Worm (Caenorhabditis elegans): ENCODE results near the gene C45G9.12.
A peak's percentile ranks its signal among the peaks of the same experiment; 100 is the strongest.

Gene C45G9.12

DNA sequence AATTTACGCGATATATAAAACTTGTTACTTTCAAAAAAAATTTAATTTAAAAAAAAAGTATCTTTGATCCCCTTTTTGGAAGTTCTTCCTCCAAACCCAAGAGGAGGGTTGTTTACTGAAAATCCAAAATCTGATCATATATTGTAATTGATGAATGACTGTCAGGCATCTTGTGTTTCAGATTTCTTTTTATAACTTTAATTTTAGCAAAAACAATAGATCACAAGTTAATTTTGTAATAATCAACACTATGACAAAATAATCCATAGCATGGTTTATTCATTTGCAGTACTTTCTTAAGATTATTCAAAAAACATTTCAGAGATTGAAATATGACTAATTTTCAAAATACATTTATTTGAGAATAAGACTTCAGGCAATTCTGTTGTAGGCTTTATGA lies 20.9 kb upstream of the C45G9.12 start:
- TF ChIP-seq aly-1 (tag; optimal IDR thresholded peaks at IDR 0.05) = no peak
- TF ChIP-seq hmg-4 (GFP tag; optimal IDR thresholded peaks at IDR 0.05) = no peak
- TF ChIP-seq hnd-1 (tag; optimal IDR thresholded peaks at IDR 0.05) = no peak
- no peak for TF ChIP-seq flt-1 (GFP tag; IDR thresholded peaks at IDR 0.05)
- TF ChIP-seq ceh-13 (GFP tag; optimal IDR thresholded peaks at IDR 0.05) = no peak
- TF ChIP-seq ets-7 (tag; optimal IDR thresholded peaks at IDR 0.05) = no peak
- no peak for TF ChIP-seq hmbx-1 (tag; optimal IDR thresholded peaks at IDR 0.05)
- no peak for TF ChIP-seq pes-1 (GFP tag; IDR thresholded peaks at IDR 0.05)
- no peak for TF ChIP-seq tra-4 (tag; optimal IDR thresholded peaks at IDR 0.05)
- TF ChIP-seq F13C5.2 (tag; optimal IDR thresholded peaks at IDR 0.05) = no peak
- TF ChIP-seq sea-1 (GFP tag; conservative IDR thresholded peaks at IDR 0.05) = no peak
- no peak for TF ChIP-seq ama-1 (optimal IDR thresholded peaks at IDR 0.05)
- TF ChIP-seq B0310.2 (tag; optimal IDR thresholded peaks at IDR 0.05) = no peak
- no peak for TF ChIP-seq scrt-1 (GFP tag; IDR thresholded peaks at IDR 0.05)
- TF ChIP-seq tbx-37 (GFP tag; conservative IDR thresholded peaks at IDR 0.05) = no peak
- no peak for TF ChIP-seq tbx-11 (GFP tag; IDR thresholded peaks at IDR 0.05)
- no peak for TF ChIP-seq ceh-36 (tag; optimal IDR thresholded peaks at IDR 0.05)

DNA sequence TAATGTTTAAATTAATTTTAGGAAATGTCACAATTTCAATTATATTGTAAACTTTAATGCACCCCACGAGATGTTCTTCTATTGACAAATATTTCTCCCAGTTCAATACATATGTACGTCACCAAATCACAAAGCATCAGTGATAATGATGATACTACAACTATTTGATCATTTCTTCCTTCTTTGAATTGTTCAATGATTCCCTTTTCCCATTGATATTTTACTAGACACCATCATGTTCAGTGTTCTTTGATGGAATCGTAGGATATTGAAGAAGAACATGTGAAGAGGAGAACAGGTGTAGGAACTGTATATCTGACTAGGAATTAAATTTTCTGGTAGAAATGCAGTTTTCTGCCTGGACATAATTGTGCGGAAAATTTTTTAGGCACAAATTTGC lies 18.1 kb upstream of the C45G9.12 start:
- no peak for TF ChIP-seq aly-1 (tag; optimal IDR thresholded peaks at IDR 0.05)
- TF ChIP-seq F13C5.2 (tag; optimal IDR thresholded peaks at IDR 0.05) = no peak
- TF ChIP-seq hmg-4 (GFP tag; optimal IDR thresholded peaks at IDR 0.05) = no peak
- TF ChIP-seq ama-1 (optimal IDR thresholded peaks at IDR 0.05) = no peak
- no peak for TF ChIP-seq hmbx-1 (tag; optimal IDR thresholded peaks at IDR 0.05)
- TF ChIP-seq ets-7 (tag; optimal IDR thresholded peaks at IDR 0.05) = no peak
- no peak for TF ChIP-seq ceh-36 (tag; optimal IDR thresholded peaks at IDR 0.05)
- no peak for TF ChIP-seq B0310.2 (tag; optimal IDR thresholded peaks at IDR 0.05)
- TF ChIP-seq sea-1 (GFP tag; conservative IDR thresholded peaks at IDR 0.05) = no peak
- no peak for TF ChIP-seq tra-4 (tag; optimal IDR thresholded peaks at IDR 0.05)

DNA sequence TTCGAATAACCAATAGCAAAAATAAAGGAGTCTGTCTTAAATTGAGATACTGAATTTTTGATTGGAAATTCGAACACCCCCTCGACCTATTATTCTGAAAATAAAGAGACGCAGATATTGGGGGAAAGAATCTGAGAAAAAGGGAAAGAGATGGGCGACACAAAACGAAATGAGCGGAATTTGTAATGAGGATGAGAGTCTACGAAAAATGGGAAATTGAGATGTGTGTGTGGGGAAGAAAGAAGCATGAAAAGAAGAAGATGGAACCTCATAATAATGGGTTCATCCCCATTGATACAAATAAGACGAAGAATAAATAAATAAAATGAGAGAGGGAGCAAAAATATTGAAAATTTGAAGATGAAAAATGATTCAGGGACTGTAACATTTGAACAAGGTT lies 14.1 kb upstream of the C45G9.12 start, which contains the start of gene cah-1:
cah-1 (minus strand) TSS at position 101 of the 400 bp plus-strand sequence.
- TF ChIP-seq pes-1 (GFP tag; IDR thresholded peaks at IDR 0.05) (no peak), hmbx-1 (tag; optimal IDR thresholded peaks at IDR 0.05) (no peak), scrt-1 (GFP tag; IDR thresholded peaks at IDR 0.05) (no peak), ceh-36 (tag; optimal IDR thresholded peaks at IDR 0.05) (no peak)

DNA sequence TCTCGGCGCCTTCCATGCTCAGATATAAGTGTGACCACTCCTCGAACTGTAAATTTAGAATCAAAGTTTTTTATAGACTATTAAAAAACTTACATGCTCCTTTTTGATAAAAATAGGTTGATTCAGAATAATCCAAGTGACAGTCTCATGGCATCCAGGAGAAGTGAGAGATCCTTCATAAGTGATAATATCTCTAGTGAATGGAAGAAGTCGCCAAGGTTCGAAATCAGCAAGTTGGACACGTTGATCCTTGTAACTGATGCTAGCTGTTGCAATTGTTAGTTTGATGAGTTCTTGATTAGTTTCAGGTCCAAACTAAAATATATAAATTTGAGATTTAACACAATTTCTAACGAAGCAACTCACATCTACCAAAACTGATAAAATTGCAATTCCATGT lies 11.9 kb upstream of the C45G9.12 start:
- TF ChIP-seq flt-1 (GFP tag; IDR thresholded peaks at IDR 0.05) = no peak
- TF ChIP-seq tra-4 (tag; optimal IDR thresholded peaks at IDR 0.05) = no peak
- TF ChIP-seq hnd-1 (tag; optimal IDR thresholded peaks at IDR 0.05) = no peak
- no peak for TF ChIP-seq ama-1 (optimal IDR thresholded peaks at IDR 0.05)
- no peak for TF ChIP-seq ceh-13 (GFP tag; optimal IDR thresholded peaks at IDR 0.05)
- no peak for TF ChIP-seq scrt-1 (GFP tag; IDR thresholded peaks at IDR 0.05)
- TF ChIP-seq tbx-11 (GFP tag; IDR thresholded peaks at IDR 0.05) = no peak
- TF ChIP-seq pes-1 (GFP tag; IDR thresholded peaks at IDR 0.05) = no peak
- no peak for TF ChIP-seq sea-1 (GFP tag; conservative IDR thresholded peaks at IDR 0.05)
- TF ChIP-seq ceh-36 (tag; optimal IDR thresholded peaks at IDR 0.05) = no peak
- no peak for TF ChIP-seq hmbx-1 (tag; optimal IDR thresholded peaks at IDR 0.05)
- TF ChIP-seq B0310.2 (tag; optimal IDR thresholded peaks at IDR 0.05) = no peak
- TF ChIP-seq hmg-4 (GFP tag; optimal IDR thresholded peaks at IDR 0.05) = no peak
- TF ChIP-seq aly-1 (tag; optimal IDR thresholded peaks at IDR 0.05) = no peak

DNA sequence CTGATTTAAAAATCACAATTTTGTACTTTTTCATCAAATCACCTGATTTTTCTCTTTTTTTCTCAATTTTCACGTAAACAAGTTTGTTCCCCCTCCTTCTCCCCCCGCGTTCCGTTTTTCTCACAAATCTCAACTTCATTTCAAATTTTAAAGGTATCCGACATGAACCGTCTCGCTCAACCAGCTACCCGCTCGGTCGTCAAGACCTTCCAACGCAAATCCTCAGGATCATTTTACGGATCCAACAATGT lies 10.1 kb upstream of the C45G9.12 start, which contains the start of gene cox-6A:
cox-6A (plus strand) TSS at position 152 of the 251 bp plus-strand sequence.
- TF ChIP-seq ama-1 (optimal IDR thresholded peaks at IDR 0.05) (no peak), ceh-13 (GFP tag; optimal IDR thresholded peaks at IDR 0.05) (no peak), aly-1 (tag; optimal IDR thresholded peaks at IDR 0.05) (no peak), hmbx-1 (tag; optimal IDR thresholded peaks at IDR 0.05) (no peak), pes-1 (GFP tag; IDR thresholded peaks at IDR 0.05) (no peak), scrt-1 (GFP tag; IDR thresholded peaks at IDR 0.05) (no peak), tbx-37 (GFP tag; conservative IDR thresholded peaks at IDR 0.05) (no peak), B0310.2 (tag; optimal IDR thresholded peaks at IDR 0.05) (no peak), ceh-36 (tag; optimal IDR thresholded peaks at IDR 0.05) (no peak), sea-1 (GFP tag; conservative IDR thresholded peaks at IDR 0.05) (no peak), hmg-4 (GFP tag; optimal IDR thresholded peaks at IDR 0.05) (no peak), hnd-1 (tag; optimal IDR thresholded peaks at IDR 0.05) (no peak), ets-7 (tag; optimal IDR thresholded peaks at IDR 0.05) (no peak), F13C5.2 (tag; optimal IDR thresholded peaks at IDR 0.05) (no peak), tra-4 (tag; optimal IDR thresholded peaks at IDR 0.05) (no peak), tbx-11 (GFP tag; IDR thresholded peaks at IDR 0.05) (no peak), flt-1 (GFP tag; IDR thresholded peaks at IDR 0.05) (no peak)

DNA sequence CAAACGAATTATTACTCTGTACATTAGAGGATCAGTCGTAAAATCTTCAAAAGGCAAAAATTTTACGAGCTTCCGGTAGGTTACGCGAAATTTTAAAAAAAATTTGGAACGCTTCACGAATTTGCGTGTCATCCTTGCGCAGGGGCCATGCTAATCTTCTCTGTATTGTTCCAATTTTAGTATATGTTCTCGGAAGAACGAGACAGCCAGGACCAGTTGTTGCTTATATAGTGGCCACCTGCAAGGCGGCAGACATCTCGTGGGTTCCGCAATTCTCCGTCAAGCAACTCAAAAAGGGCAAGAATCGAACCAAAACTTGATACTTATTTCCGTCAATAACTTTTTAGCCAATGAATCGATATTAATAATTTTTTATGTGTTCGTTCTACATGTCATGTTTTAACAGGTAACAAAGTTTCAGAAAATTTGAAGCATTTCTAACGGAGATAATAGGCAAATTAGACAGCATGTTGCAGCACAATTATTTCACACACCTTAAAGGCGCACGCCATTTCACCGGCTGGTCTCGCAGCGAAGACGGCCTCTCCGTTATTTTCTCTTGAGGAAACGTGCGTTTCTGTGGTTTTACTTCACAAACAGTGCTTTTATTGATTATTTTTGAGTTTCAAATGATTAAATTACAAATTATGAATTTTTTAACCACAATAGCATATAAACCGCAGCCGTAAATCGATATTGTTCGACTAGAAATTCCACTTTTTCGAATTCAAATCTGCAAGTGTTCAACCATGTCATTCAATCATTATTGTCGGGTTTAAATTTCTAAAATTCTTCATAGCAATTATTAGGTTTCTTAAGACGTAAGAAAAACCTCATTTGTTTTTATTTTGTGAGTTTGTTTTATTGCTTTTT lies 9.5 kb upstream of the C45G9.12 start:
- TF ChIP-seq ceh-36 (tag; optimal IDR thresholded peaks at IDR 0.05) (peak; percentile 81), tbx-11 (GFP tag; IDR thresholded peaks at IDR 0.05) (peak; percentile 82), B0310.2 (tag; optimal IDR thresholded peaks at IDR 0.05) (peak; percentile 74), flt-1 (GFP tag; IDR thresholded peaks at IDR 0.05) (peak; percentile 75), ceh-13 (GFP tag; optimal IDR thresholded peaks at IDR 0.05) (peak; percentile 24), scrt-1 (GFP tag; IDR thresholded peaks at IDR 0.05) (peak; percentile 79), ama-1 (optimal IDR thresholded peaks at IDR 0.05) (no peak), hmbx-1 (tag; optimal IDR thresholded peaks at IDR 0.05) (no peak), hnd-1 (tag; optimal IDR thresholded peaks at IDR 0.05) (peak; percentile 65), tra-4 (tag; optimal IDR thresholded peaks at IDR 0.05) (peak; percentile 53), F13C5.2 (tag; optimal IDR thresholded peaks at IDR 0.05) (peak; percentile 70), pes-1 (GFP tag; IDR thresholded peaks at IDR 0.05) (peak; percentile 85), tbx-37 (GFP tag; conservative IDR thresholded peaks at IDR 0.05) (peak; percentile 65), sea-1 (GFP tag; conservative IDR thresholded peaks at IDR 0.05) (peak; percentile 90), ets-7 (tag; optimal IDR thresholded peaks at IDR 0.05) (peak; percentile 70), hmg-4 (GFP tag; optimal IDR thresholded peaks at IDR 0.05) (peak; percentile 84), aly-1 (tag; optimal IDR thresholded peaks at IDR 0.05) (no peak)

DNA sequence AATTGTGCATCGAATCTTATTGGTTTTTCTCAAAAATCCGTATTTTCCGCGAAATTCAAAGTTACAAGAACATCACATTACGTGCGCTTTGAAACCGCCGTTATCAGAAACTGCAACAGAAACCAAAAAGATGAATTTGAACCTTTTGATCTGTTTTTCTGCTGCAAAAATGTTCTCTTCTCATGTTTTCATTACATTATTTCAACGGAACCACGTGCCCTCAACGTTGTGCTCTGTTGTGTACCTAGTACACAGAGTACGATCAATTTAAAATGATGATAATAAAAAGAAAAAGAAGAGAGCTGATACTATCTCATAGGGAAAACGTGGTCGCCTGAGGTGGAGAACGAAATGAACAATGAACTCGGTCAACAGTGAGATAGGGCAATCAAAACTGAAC lies 6.7 kb upstream of the C45G9.12 start:
- TF ChIP-seq tra-4 (tag; optimal IDR thresholded peaks at IDR 0.05) = no peak

All from whole organism, early embryonic.